Fruit fly (Drosophila melanogaster) whole organism, prepupa: Measurements from ENCODE around the gene CG4325.

ENCODE experiments used
- Blimp-1 ChIP-seq: fragments of 200-800 bp; sonication (Bioruptor generic); optimal IDR thresholded peaks from 3 replicates; lab custom pipeline; 2017; ENCODE audit warnings: missing biosample characterization, missing genetic modification characterization, mild to moderate bottlenecking, moderate library complexity, missing genetic modification reagents
- CG10631 ChIP-seq: fragments of 200-800 bp; sonication (Bioruptor generic); optimal IDR thresholded peaks from 2 replicates; lab custom pipeline; 2016; ENCODE audit warnings: missing biosample characterization, missing genetic modification characterization
- CG10669 ChIP-seq: fragments of 200-800 bp; sonication (Bioruptor generic); optimal IDR thresholded peaks from 3 replicates; lab custom pipeline; 2018; ENCODE audit warnings: missing biosample characterization, mild to moderate bottlenecking, missing genetic modification characterization, moderate library complexity
- CG11294 ChIP-seq: fragments of 200-800 bp; sonication (Bioruptor generic); IDR thresholded peaks from 2 replicates; pipeline ENCODE4 v1.3.6; 2022; ENCODE audit warnings: missing biosample characterization, missing genetic modification characterization
- CG11762 ChIP-seq: fragments of 200-800 bp; sonication (Bioruptor generic); optimal IDR thresholded peaks from 3 replicates; lab custom pipeline; 2016; ENCODE audit warnings: missing biosample characterization, missing genetic modification characterization; ENCODE audit not compliant: insufficient read depth
- CG11902 ChIP-seq: fragments of 200-800 bp; sonication (Bioruptor generic); optimal IDR thresholded peaks from 3 replicates; lab custom pipeline; 2016; ENCODE audit warnings: missing biosample characterization, missing genetic modification characterization
- CG15336 ChIP-seq: fragments of 200-800 bp; sonication (Bioruptor generic); IDR thresholded peaks from 2 replicates; pipeline ENCODE4 v1.3.6; 2022; ENCODE audit warnings: missing biosample characterization, missing genetic modification characterization
- CG1621 ChIP-seq: fragments of 200-800 bp; sonication (Bioruptor generic); optimal IDR thresholded peaks from 3 replicates; lab custom pipeline; 2018; ENCODE audit warnings: missing biosample characterization, mild to moderate bottlenecking, missing genetic modification characterization
- CG16779 ChIP-seq: fragments of 200-800 bp; sonication (Bioruptor generic); optimal IDR thresholded peaks from 3 replicates; lab custom pipeline; 2017; ENCODE audit warnings: missing biosample characterization, mild to moderate bottlenecking, missing genetic modification characterization
- CG3032 ChIP-seq: fragments of 200-800 bp; optimal IDR thresholded peaks from 2 replicates; lab custom pipeline; 2019; ENCODE audit warnings: missing biosample characterization, mild to moderate bottlenecking, missing genetic modification characterization, moderate library complexity
- CG31627 ChIP-seq: fragments of 200-800 bp; sonication (Bioruptor generic); optimal IDR thresholded peaks from 3 replicates; lab custom pipeline; 2016; ENCODE audit warnings: missing biosample characterization, missing genetic modification characterization
- CG32006 ChIP-seq: fragments of 200-800 bp; sonication (Bioruptor generic); optimal IDR thresholded peaks from 3 replicates; lab custom pipeline; 2017; ENCODE audit warnings: missing biosample characterization, mild to moderate bottlenecking, missing genetic modification characterization
- CG34406 ChIP-seq: fragments of 200-800 bp; sonication (Bioruptor generic); optimal IDR thresholded peaks from 3 replicates; lab custom pipeline; 2016; ENCODE audit warnings: missing biosample characterization, missing genetic modification characterization
- CG6792 ChIP-seq: fragments of 200-800 bp; sonication (Bioruptor generic); optimal IDR thresholded peaks from 3 replicates; lab custom pipeline; 2016; ENCODE audit warnings: missing biosample characterization, missing genetic modification characterization
- CG6808 ChIP-seq: fragments of 200-800 bp; sonication (Bioruptor generic); optimal IDR thresholded peaks from 3 replicates; lab custom pipeline; 2017; ENCODE audit warnings: missing biosample characterization, missing genetic modification characterization, mild to moderate bottlenecking, moderate library complexity, missing genetic modification reagents
- CG6854 ChIP-seq: fragments of 200-800 bp; sonication (Bioruptor generic); optimal IDR thresholded peaks from 2 replicates; lab custom pipeline; 2017; ENCODE audit warnings: missing biosample characterization, mild to moderate bottlenecking, missing genetic modification characterization
- CG7368 ChIP-seq: fragments of 200-800 bp; sonication (Bioruptor generic); optimal IDR thresholded peaks from 3 replicates; lab custom pipeline; 2016; ENCODE audit warnings: missing biosample characterization, missing genetic modification characterization
- CG8119 ChIP-seq: fragments of 200-800 bp; sonication (Bioruptor generic); IDR thresholded peaks from 3 replicates; pipeline ENCODE4 v1.3.6; 2022; ENCODE audit warnings: missing biosample characterization, missing genetic modification characterization
- CG8319 ChIP-seq: fragments of 200-800 bp; sonication (Bioruptor generic); optimal IDR thresholded peaks from 3 replicates; lab custom pipeline; 2016; ENCODE audit warnings: missing biosample characterization, missing genetic modification characterization
- CG9139 ChIP-seq: fragments of 200-800 bp; sonication (Bioruptor generic); optimal IDR thresholded peaks from 3 replicates; lab custom pipeline; 2017; ENCODE audit warnings: missing biosample characterization, mild to moderate bottlenecking, missing genetic modification characterization
- Eip75B ChIP-seq: fragments of 200-800 bp; sonication (Bioruptor generic); optimal IDR thresholded peaks from 3 replicates; lab custom pipeline; 2016; ENCODE audit warnings: missing biosample characterization, missing genetic modification characterization
- Gug ChIP-seq: fragments of 200-800 bp; sonication (Bioruptor generic); IDR thresholded peaks from 2 replicates; pipeline ENCODE4 v1.3.6; 2022; ENCODE audit warnings: missing biosample characterization, missing genetic modification characterization
- Hr38 ChIP-seq: sonication (Bioruptor generic); optimal IDR thresholded peaks from 2 replicates; lab custom pipeline; 2016; ENCODE audit warnings: missing biosample characterization, missing genetic modification characterization
- Hr39 ChIP-seq: fragments of 200-800 bp; sonication (Bioruptor generic); optimal IDR thresholded peaks from 2 replicates; lab custom pipeline; 2016; ENCODE audit warnings: missing biosample characterization, missing genetic modification characterization
- Hr4 ChIP-seq: fragments of 200-800 bp; sonication (Bioruptor generic); optimal IDR thresholded peaks from 3 replicates; lab custom pipeline; 2016; ENCODE audit warnings: missing biosample characterization, missing genetic modification characterization
- OdsH ChIP-seq: fragments of 200-800 bp; sonication (Bioruptor generic); optimal IDR thresholded peaks from 3 replicates; lab custom pipeline; 2016; ENCODE audit warnings: missing biosample characterization, missing genetic modification characterization
- Smox ChIP-seq: fragments of 200-800 bp; sonication (Bioruptor generic); optimal IDR thresholded peaks from 3 replicates; lab custom pipeline; 2016; ENCODE audit warnings: missing biosample characterization, missing genetic modification characterization
- Sox102F ChIP-seq: fragments of 200-800 bp; sonication (Bioruptor generic); optimal IDR thresholded peaks from 2 replicates; lab custom pipeline; 2016; ENCODE audit warnings: missing biosample characterization, mild to moderate bottlenecking, missing genetic modification characterization
- Sox14 ChIP-seq: fragments of 200-800 bp; sonication (Bioruptor generic); optimal IDR thresholded peaks from 3 replicates; lab custom pipeline; 2016; ENCODE audit warnings: missing biosample characterization, missing genetic modification characterization
- Sox15 ChIP-seq: fragments of 200-800 bp; sonication (Bioruptor generic); optimal IDR thresholded peaks from 3 replicates; lab custom pipeline; 2016; ENCODE audit warnings: missing biosample characterization, missing genetic modification characterization
- achi ChIP-seq: fragments of 200-800 bp; sonication (Bioruptor generic); optimal IDR thresholded peaks from 3 replicates; lab custom pipeline; 2016; ENCODE audit warnings: missing biosample characterization, missing genetic modification characterization
- dsx ChIP-seq: fragments of 200-800 bp; optimal IDR thresholded peaks from 3 replicates; lab custom pipeline; 2019; ENCODE audit warnings: missing biosample characterization, mild to moderate bottlenecking, missing genetic modification characterization, moderate library complexity; ENCODE audit not compliant: poor library complexity, severe bottlenecking
- esn ChIP-seq: fragments of 200-800 bp; sonication (Bioruptor generic); optimal IDR thresholded peaks from 2 replicates; lab custom pipeline; 2016; ENCODE audit warnings: missing biosample characterization, mild to moderate bottlenecking, missing genetic modification characterization, moderate library complexity
- fd59A ChIP-seq: fragments of 200-800 bp; sonication (Bioruptor generic); optimal IDR thresholded peaks from 2 replicates; lab custom pipeline; 2017; ENCODE audit warnings: missing biosample characterization, mild to moderate bottlenecking, missing genetic modification characterization, missing genetic modification reagents
- fd85E ChIP-seq: fragments of 200-800 bp; sonication (Bioruptor generic); optimal IDR thresholded peaks from 3 replicates; lab custom pipeline; 2016; ENCODE audit warnings: missing biosample characterization, missing genetic modification characterization
- fkh ChIP-seq: fragments of 200-800 bp; sonication (Bioruptor generic); optimal IDR thresholded peaks from 3 replicates; lab custom pipeline; 2017; ENCODE audit warnings: missing biosample characterization, mild to moderate bottlenecking, missing genetic modification characterization, moderate library complexity
- lz ChIP-seq: fragments of 200-800 bp; sonication (Bioruptor generic); optimal IDR thresholded peaks from 3 replicates; lab custom pipeline; 2016; ENCODE audit warnings: missing biosample characterization, missing genetic modification characterization
- net ChIP-seq: fragments of 200-800 bp; sonication (Bioruptor generic); optimal IDR thresholded peaks from 3 replicates; lab custom pipeline; 2016; ENCODE audit warnings: missing biosample characterization, missing genetic modification characterization
- pdm3 ChIP-seq: fragments of 200-800 bp; sonication (Bioruptor generic); optimal IDR thresholded peaks from 3 replicates; lab custom pipeline; 2016; ENCODE audit warnings: missing biosample characterization, missing genetic modification characterization
- salr ChIP-seq, 2 experiments: fragments of 200-800 bp; sonication (Bioruptor generic); optimal IDR thresholded peaks; 3 replicates each; lab custom pipeline; 2016 to 2018; ENCODE audit warnings: missing biosample characterization in 2 of 2, missing genetic modification characterization in 2 of 2, mild to moderate bottlenecking in 1 of 2
- ss ChIP-seq, 2 experiments: fragments of 200-800 bp; sonication (Bioruptor generic); optimal IDR thresholded peaks; 2 replicates in 1 of 2; 3 replicates in 1 of 2; lab custom pipeline; 2017 to 2018; ENCODE audit warnings: mild to moderate bottlenecking in 2 of 2, missing biosample characterization in 2 of 2, missing genetic modification characterization in 2 of 2, moderate library complexity in 1 of 2
- svp ChIP-seq: fragments of 200-800 bp; sonication (Bioruptor generic); peaks from one replicate; lab custom pipeline; 2016; ENCODE audit warnings: missing biosample characterization, missing genetic modification characterization
- topi ChIP-seq: fragments of 200-800 bp; sonication (Bioruptor generic); optimal IDR thresholded peaks from 3 replicates; lab custom pipeline; 2016; ENCODE audit warnings: missing biosample characterization, missing genetic modification characterization
- vri ChIP-seq: fragments of 200-800 bp; sonication (Bioruptor generic); optimal IDR thresholded peaks from 3 replicates; lab custom pipeline; 2016; ENCODE audit warnings: missing biosample characterization, mild to moderate bottlenecking, missing genetic modification characterization

CG4325 gene

DNA sequence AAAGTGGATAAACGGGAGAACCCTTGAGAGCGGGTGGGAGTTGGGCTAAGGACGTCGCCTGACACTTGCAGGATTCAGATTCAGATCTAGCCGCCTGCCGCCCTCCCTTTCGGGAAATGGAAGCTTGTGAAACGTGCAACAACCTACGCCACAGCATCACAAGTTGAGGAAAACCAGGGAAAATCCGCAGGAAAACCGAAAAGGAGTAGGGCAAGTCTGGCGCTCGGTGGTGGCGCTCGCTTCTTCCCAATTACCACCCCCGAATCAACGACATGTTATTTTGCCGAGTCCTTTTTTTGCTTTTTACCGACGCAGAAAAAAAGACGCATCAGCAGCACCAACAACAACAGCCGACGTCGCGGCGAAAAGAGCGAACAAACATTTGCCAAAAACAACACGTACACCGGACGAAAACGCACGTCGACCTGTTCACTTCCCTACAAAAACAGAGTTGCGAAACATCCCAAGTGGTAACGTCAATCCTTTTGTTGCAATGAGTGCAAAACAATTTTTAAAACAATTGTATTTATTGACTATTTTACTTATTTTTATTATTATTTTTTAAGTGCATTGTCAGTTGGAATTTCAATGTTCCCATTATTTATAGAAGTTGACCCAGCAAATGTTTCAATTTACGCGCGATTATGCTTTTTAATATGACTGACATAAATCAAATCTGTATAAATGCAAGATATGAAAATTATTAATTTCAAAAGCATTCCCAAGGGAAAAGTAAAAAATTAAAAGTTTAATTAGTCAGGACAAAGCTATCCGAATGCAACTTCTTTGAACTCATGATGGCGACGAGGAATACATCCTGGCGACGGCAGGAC, 32.1 kb downstream of the CG4325 start (continued):
- TF ChIP-seq CG8119 (GFP tag; lab: Robert Waterston, UW), result peak; percentile 50; the same call in 2 of the 3 replicates
- peak; percentile 5 for TF ChIP-seq vri
- TF ChIP-seq CG34406 (GFP tag; lab: Kevin White, UChicago), result peak; percentile 60
- TF ChIP-seq svp, result peak; percentile 72
- TF ChIP-seq salr (GFP tag; optimal IDR thresholded peaks at IDR 0.05; lab: Kevin White, UChicago), result peak; percentile 3 to 72
- peak; percentile 43 for TF ChIP-seq Hr39 (GFP tag; lab: Kevin White, UChicago)
- peak; percentile 21 for TF ChIP-seq CG11762 (GFP tag; lab: Kevin White, UChicago)
- no peak for TF ChIP-seq Eip75B (GFP tag; lab: Kevin White, UChicago)
- no peak for TF ChIP-seq fd85E (GFP tag; lab: Kevin White, UChicago)
- TF ChIP-seq topi, result peak; percentile 37
- peak; percentile 60 for TF ChIP-seq CG10631 (GFP tag; lab: Kevin White, UChicago)
- TF ChIP-seq CG11294 (GFP tag; lab: Robert Waterston, UW), result no peak
- TF ChIP-seq Sox14, result peak; percentile 27
- no peak for TF ChIP-seq CG1621 (tag; lab: Kevin White, UChicago)
- peak; percentile 24 for TF ChIP-seq CG11902 (GFP tag; lab: Kevin White, UChicago)
- peak; percentile 39; the same call in 1 of the 2 replicates for TF ChIP-seq Gug (GFP tag; lab: Robert Waterston, UW)
- peak; percentile 42 for TF ChIP-seq lz (GFP tag; lab: Kevin White, UChicago)
- peak; percentile 15 for TF ChIP-seq CG3032 (tag; lab: Kevin White, UChicago)
- TF ChIP-seq pdm3 (GFP tag; lab: Kevin White, UChicago), result peak; percentile 42
- peak; percentile 45 for TF ChIP-seq CG10669 (GFP tag; lab: Kevin White, UChicago)
- TF ChIP-seq Hr38 (GFP tag; lab: Kevin White, UChicago), result no peak
- TF ChIP-seq CG32006 (GFP tag; lab: Kevin White, UChicago), result peak; percentile 79
- no peak for TF ChIP-seq CG8319 (GFP tag; lab: Kevin White, UChicago)
- TF ChIP-seq OdsH (GFP tag; lab: Kevin White, UChicago), result peak; percentile 70
- TF ChIP-seq Hr4, result peak; percentile 79
- TF ChIP-seq CG6792 (GFP tag; lab: Kevin White, UChicago), result peak; percentile 14
- peak; percentile 68 for TF ChIP-seq esn (GFP tag; lab: Kevin White, UChicago)
- TF ChIP-seq, all 60 proteins: peak for 44

DNA sequence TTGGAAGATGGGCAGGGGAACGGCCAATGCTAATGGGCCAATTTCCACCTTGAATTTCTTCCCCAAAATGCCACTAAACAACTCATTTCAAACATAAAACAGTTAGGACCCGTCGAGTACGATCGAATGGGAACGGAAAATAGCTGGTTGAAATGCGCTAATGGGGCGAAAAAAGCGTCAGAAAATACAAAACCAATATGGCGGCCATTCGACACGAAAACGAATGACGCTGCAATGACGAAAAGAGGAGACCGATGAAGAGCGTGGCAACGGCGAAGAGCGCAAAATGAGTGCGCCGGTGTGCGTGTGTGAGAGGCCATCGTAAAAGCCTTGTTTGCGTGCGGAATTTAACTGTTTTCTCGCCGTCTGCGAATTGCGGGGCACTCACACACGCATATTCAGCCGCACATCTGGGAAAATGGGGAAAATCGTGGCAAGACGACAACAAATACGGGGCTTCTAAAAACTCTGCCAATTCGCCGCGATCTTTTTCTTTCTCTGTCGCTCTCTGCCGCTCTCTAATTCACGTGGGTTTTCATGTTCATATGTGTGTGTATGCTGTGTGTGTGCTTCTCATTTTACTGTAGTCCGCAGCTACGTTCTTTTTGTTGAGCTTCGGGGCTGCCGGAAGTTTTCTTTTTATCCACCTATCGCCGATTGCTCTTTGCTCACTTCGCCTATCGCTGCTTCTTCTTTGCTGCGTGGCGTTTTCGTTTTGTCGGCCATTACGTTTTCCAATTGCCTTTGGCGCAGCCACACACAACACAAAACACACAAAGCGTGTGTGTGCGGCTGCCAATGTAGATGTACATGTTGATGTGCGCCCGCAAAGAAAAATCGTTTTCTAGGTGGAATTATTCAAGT, 33.4 kb downstream of the CG4325 start, which contains the start of gene east:
Gene east (plus strand): TSS at position 851 of the 864 bp plus-strand sequence.
- TF ChIP-seq CG31627 (no peak), CG15336 (GFP tag; lab: Robert Waterston, UW) (no peak), dsx (GFP tag; lab: Kevin White, UChicago) (no peak), CG10669 (GFP tag; lab: Kevin White, UChicago) (no peak), ss (GFP tag; optimal IDR thresholded peaks at IDR 0.05; lab: Kevin White, UChicago) (peak; percentile 68 to 71), CG11902 (GFP tag; lab: Kevin White, UChicago) (no peak), CG16779 (tag; lab: Kevin White, UChicago) (no peak), fd59A (no peak), lz (GFP tag; lab: Kevin White, UChicago) (no peak), Hr4 (no peak), salr (GFP tag; optimal IDR thresholded peaks at IDR 0.05; lab: Kevin White, UChicago) (no peak), topi (no peak), Sox102F (GFP tag; lab: Kevin White, UChicago) (no peak), pdm3 (GFP tag; lab: Kevin White, UChicago) (no peak), net (GFP tag; lab: Kevin White, UChicago) (no peak), Sox15 (no peak), fkh (peak; percentile 26), CG10631 (GFP tag; lab: Kevin White, UChicago) (no peak), CG6854 (GFP tag; lab: Kevin White, UChicago) (peak; percentile 79), Gug (GFP tag; lab: Robert Waterston, UW) (no peak), achi (GFP tag; lab: Kevin White, UChicago) (no peak), CG6808 (GFP tag; lab: Kevin White, UChicago) (peak; percentile 61), CG9139 (GFP tag; lab: Kevin White, UChicago) (peak; percentile 70), CG1621 (tag; lab: Kevin White, UChicago) (peak; percentile 52), CG34406 (GFP tag; lab: Kevin White, UChicago) (no peak), Hr39 (GFP tag; lab: Kevin White, UChicago) (no peak), Smox (GFP tag; lab: Kevin White, UChicago) (no peak), CG32006 (GFP tag; lab: Kevin White, UChicago) (no peak), CG7368 (GFP tag; lab: Kevin White, UChicago) (no peak), Blimp-1 (GFP tag; lab: Kevin White, UChicago) (peak; percentile 7)
